Worm (Caenorhabditis elegans) whole organism, L4 larva: ENCODE results near the gene str-64.

Source experiments
- Y105C5A.15 ChIP-seq: fragments of 200-800 bp; sonication (Bioruptor generic); IDR thresholded peaks from 2 replicates; pipeline ENCODE4 v1.3.6; 2022; ENCODE audit warnings: missing genetic modification characterization, missing compliant biosample characterization
- ama-1 ChIP-seq: fragments of 150-350 bp; optimal IDR thresholded peaks from 2 replicates; lab custom pipeline; 2014; ENCODE audit warnings: inconsistent platforms, mixed read lengths
- ceh-32 ChIP-seq: sonication (generic microtip); optimal IDR thresholded peaks from 2 replicates; lab custom pipeline; 2016; ENCODE audit warnings: mild to moderate bottlenecking, missing genetic modification characterization, missing compliant biosample characterization; ENCODE audit not compliant: poor library complexity
- ceh-62 ChIP-seq: sonication (generic microtip); optimal IDR thresholded peaks from 2 replicates; lab custom pipeline; 2017; ENCODE audit warnings: missing biosample characterization, missing genetic modification characterization
- dmd-9 ChIP-seq: fragments of 200-800 bp; sonication (Bioruptor generic); IDR thresholded peaks from 2 replicates; pipeline ENCODE4 v1.3.6; 2022; ENCODE audit warnings: missing genetic modification reagents, missing genetic modification characterization, missing compliant biosample characterization
- fkh-10 ChIP-seq: fragments of 150-350 bp; optimal IDR thresholded peaks from 2 replicates; lab custom pipeline; 2014; ENCODE audit warnings: missing biosample characterization, missing genetic modification reagents, missing genetic modification characterization
- fos-1 ChIP-seq: fragments of 150-350 bp; optimal IDR thresholded peaks from 2 replicates; lab custom pipeline; 2014; ENCODE audit warnings: missing biosample characterization, missing genetic modification characterization
- lir-3 ChIP-seq: sonication (generic microtip); optimal IDR thresholded peaks from 2 replicates; lab custom pipeline; 2016; ENCODE audit warnings: mild to moderate bottlenecking, missing genetic modification characterization, missing compliant biosample characterization
- unc-62 ChIP-seq, 3 experiments: fragments of 150-350 bp in 1 of 3; sonication (generic microtip); optimal IDR thresholded peaks in 2 of 3; peaks in 1 of 3; 1 replicate in 1 of 3; 2 replicates in 2 of 3; lab custom pipeline; 2014 to 2017; ENCODE audit warnings: missing biosample characterization in 3 of 3, missing genetic modification characterization in 3 of 3, missing genetic modification reagents in 3 of 3, missing genotype in 1 of 3

- no peak for TF ChIP-seq lir-3 (tag; lab: Kevin White, UChicago)
- no peak for TF ChIP-seq ceh-62 (tag; lab: Kevin White, UChicago)
- no peak for TF ChIP-seq Y105C5A.15 (GFP tag; lab: Robert Waterston, UW)
- TF ChIP-seq dmd-9 (GFP tag; lab: Robert Waterston, UW): no peak
- no peak for TF ChIP-seq ama-1 (lab: Kevin White, UChicago)
- TF ChIP-seq ceh-32 (tag; lab: Kevin White, UChicago): no peak
- no peak for TF ChIP-seq fos-1 (tag; lab: Kevin White, UChicago)
- TF ChIP-seq fkh-10 (GFP tag; lab: Kevin White, UChicago): no peak
- no peak for TF ChIP-seq unc-62 (GFP tag; optimal IDR thresholded peaks at IDR 0.05 in 1 of 2; lab: Kevin White, UChicago)
- no peak for TF ChIP-seq unc-62 (tag; optimal IDR thresholded peaks at IDR 0.05; lab: Kevin White, UChicago)
Observed at ce11 chrV:3266189-3266588, 16.9 kb upstream of the str-64 start, which contains the start of gene T28A11.17.
